Worm (Caenorhabditis elegans) whole organism, dauer: ENCODE measurements around the gene fbxc-53.
"Not testable (repeated sequence)": the region's sequence is repeated elsewhere in the genome, so short reads cannot be mapped to it uniquely, and the experiment has no call there.

Experiments used
- unc-62 ChIP-seq: sonication (generic microtip); optimal IDR thresholded peaks from 2 replicates; lab custom pipeline; 2017; ENCODE audit warnings: missing biosample characterization, missing genetic modification reagents, missing genetic modification characterization

fbxc-53 gene

DNA sequence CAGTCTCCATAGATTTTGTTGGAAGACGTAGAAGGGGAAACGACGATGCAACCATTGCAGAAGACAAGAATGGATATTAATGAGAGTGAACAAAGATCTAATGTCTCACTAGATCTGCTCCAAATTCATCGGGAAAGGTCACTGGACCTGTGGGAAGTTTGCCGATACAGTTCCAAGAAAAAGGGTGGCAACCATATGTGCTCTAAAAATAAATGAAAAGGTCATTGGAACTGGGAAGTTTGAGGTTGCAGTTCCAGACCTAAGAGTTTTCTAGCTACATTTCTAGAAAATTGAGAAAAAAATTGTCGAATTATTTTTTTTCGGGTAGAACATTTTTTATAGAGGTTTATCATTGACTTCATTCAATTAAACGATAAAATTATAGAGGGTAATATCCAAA is 36.3 kb downstream of the fbxc-53 start, which contains the start of gene fbxb-92:
fbxb-92 (minus strand) TSS at position 101 of the 400 bp plus-strand sequence.
- TF ChIP-seq unc-62 (GFP tag; lab: Kevin White, UChicago), result no peak

- no peak for TF ChIP-seq unc-62 (GFP tag; lab: Kevin White, UChicago)
Measured at ce11 chrII:3748719-3749118, 37.6 kb downstream of the fbxc-53 start, which contains the start of gene fbxb-90. Gene fbxb-90 (minus strand): TSS chrII:3748819.

DNA sequence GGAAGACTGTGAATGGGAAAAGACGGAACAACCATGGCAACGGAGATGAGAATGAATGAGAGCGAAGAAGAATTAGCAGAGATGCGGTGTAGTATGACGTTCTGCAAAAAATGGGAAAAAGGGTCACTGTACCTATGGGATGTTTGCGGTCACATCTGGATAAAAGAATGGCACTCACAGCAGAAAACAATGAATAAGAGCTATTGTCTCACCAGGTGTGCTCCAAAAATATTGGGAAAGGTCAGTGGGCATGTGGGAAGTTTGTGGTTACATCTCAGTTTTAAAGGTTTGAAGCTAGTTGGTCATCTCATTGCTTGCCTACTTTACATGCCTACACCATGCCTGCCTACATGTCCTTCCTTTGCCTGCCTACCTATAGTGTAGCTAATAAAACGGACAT is 39.6 kb downstream of the fbxc-53 start, which contains the start of gene fbxb-91:
fbxb-91 (minus strand) TSS at position 101 of the 400 bp plus-strand sequence.
- TF ChIP-seq unc-62 (GFP tag; lab: Kevin White, UChicago), result no peak

ce11 chrII:3752184-3752583 is 41.1 kb downstream of the fbxc-53 start, which contains the start of gene sdz-11:
Gene sdz-11 (minus strand): TSS chrII:3752284.
- TF ChIP-seq unc-62 (GFP tag; lab: Kevin White, UChicago), result no peak

ce11 chrII:3753598-3753997 is 42.5 kb downstream of the fbxc-53 start, which contains the start of gene rcd-1:
Gene rcd-1 (plus strand): TSS chrII:3753898.
- no peak for TF ChIP-seq unc-62 (GFP tag; lab: Kevin White, UChicago)

DNA sequence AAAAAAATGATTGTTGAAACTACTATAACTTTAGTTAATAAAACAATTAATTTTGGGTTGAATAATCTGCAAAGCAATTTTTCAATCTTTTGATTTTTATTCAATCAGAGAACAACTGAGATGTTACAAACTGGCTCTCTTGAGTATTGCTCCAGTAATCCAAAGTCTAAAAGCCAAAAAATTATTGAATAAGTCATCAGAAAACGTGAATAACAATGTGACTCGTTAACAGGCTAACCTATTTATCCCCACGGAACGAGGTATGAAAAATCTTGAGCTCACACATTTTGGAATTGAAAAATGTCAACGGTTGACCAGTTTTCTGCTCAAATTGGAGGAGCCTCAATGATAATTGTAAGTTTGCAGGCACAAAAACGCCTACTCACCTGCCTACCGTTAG is 46.4 kb downstream of the fbxc-53 start, which contains the start of gene srx-111:
srx-111 (plus strand) TSS at position 301 of the 400 bp plus-strand sequence.
- no peak for TF ChIP-seq unc-62 (GFP tag; lab: Kevin White, UChicago)

ce11 chrII:3759010-3759409 is 47.9 kb downstream of the fbxc-53 start, which contains the start of gene T24E12.12:
Gene T24E12.12 (plus strand): TSS chrII:3759290.
- no peak for TF ChIP-seq unc-62 (GFP tag; lab: Kevin White, UChicago)

ce11 chrII:3761599-3761998 is 50.5 kb downstream of the fbxc-53 start, which contains the start of gene T24E12.6:
Gene T24E12.6 (minus strand): TSS chrII:3761699.
- TF ChIP-seq unc-62 (GFP tag; lab: Kevin White, UChicago), result not testable (repeated sequence)
